Worm (Caenorhabditis elegans) whole organism, early embryonic: ENCODE data around the gene Y110A2AL.2.

Experiments
- B0310.2 ChIP-seq: sonication (generic microtip); optimal IDR thresholded peaks from 2 replicates; lab custom pipeline; 2016; ENCODE audit warnings: mild to moderate bottlenecking, missing genetic modification characterization, missing compliant biosample characterization
- F13C5.2 ChIP-seq: sonication (generic microtip); optimal IDR thresholded peaks from 2 replicates; lab custom pipeline; 2017; ENCODE audit warnings: mild to moderate bottlenecking, missing genetic modification characterization, inconsistent platforms, missing compliant biosample characterization
- aly-1 ChIP-seq: sonication (generic microtip); optimal IDR thresholded peaks from 2 replicates; lab custom pipeline; 2016; ENCODE audit warnings: missing genetic modification characterization, missing compliant biosample characterization
- ama-1 ChIP-seq: fragments of 150-350 bp; optimal IDR thresholded peaks from 2 replicates; lab custom pipeline; 2014
- ceh-13 ChIP-seq: fragments of 200-800 bp; sonication (Bioruptor generic); optimal IDR thresholded peaks from 2 replicates; lab custom pipeline; 2018; ENCODE audit warnings: mild to moderate bottlenecking, missing genetic modification characterization, missing compliant biosample characterization
- ceh-36 ChIP-seq: sonication (generic microtip); optimal IDR thresholded peaks from 2 replicates; lab custom pipeline; 2016; ENCODE audit warnings: missing genetic modification characterization, inconsistent platforms, missing compliant biosample characterization
- ets-7 ChIP-seq: sonication (generic microtip); optimal IDR thresholded peaks from 2 replicates; lab custom pipeline; 2016; ENCODE audit warnings: missing genotype, missing genetic modification characterization, missing compliant biosample characterization
- flt-1 ChIP-seq: fragments of 200-800 bp; sonication (Bioruptor generic); IDR thresholded peaks from 2 replicates; pipeline ENCODE4 v1.3.6; 2022; ENCODE audit warnings: missing genetic modification characterization, missing compliant biosample characterization
- hmbx-1 ChIP-seq: sonication (generic microtip); optimal IDR thresholded peaks from 2 replicates; lab custom pipeline; 2016; ENCODE audit warnings: mild to moderate bottlenecking, missing genetic modification characterization, missing compliant biosample characterization
- hmg-4 ChIP-seq: fragments of 200-800 bp; sonication (Bioruptor generic); optimal IDR thresholded peaks from 2 replicates; lab custom pipeline; 2018; ENCODE audit warnings: mild to moderate bottlenecking, missing genetic modification characterization, missing compliant biosample characterization
- hnd-1 ChIP-seq: sonication (generic microtip); optimal IDR thresholded peaks from 2 replicates; lab custom pipeline; 2016; ENCODE audit warnings: missing genetic modification characterization, missing compliant biosample characterization
- pes-1 ChIP-seq: fragments of 200-800 bp; sonication (Bioruptor generic); IDR thresholded peaks from 2 replicates; pipeline ENCODE4 v1.3.6; 2022; ENCODE audit warnings: missing genetic modification reagents, missing genetic modification characterization, missing compliant biosample characterization
- scrt-1 ChIP-seq: fragments of 200-800 bp; sonication (Bioruptor generic); IDR thresholded peaks from 2 replicates; pipeline ENCODE4 v1.3.6; 2022; ENCODE audit warnings: missing genetic modification characterization, missing compliant biosample characterization
- sea-1 ChIP-seq: fragments of 200-800 bp; sonication (Bioruptor generic); conservative IDR thresholded peaks from 2 replicates; pipeline ENCODE4 v1.3.6; 2022; ENCODE audit warnings: missing genetic modification characterization, missing compliant biosample characterization
- tbx-11 ChIP-seq: fragments of 200-800 bp; sonication (Bioruptor generic); IDR thresholded peaks from 2 replicates; pipeline ENCODE4 v1.3.6; 2022; ENCODE audit warnings: missing genetic modification characterization, missing compliant biosample characterization
- tbx-37 ChIP-seq: fragments of 200-800 bp; sonication (Bioruptor generic); conservative IDR thresholded peaks from 2 replicates; pipeline ENCODE4 v1.3.6; 2022; ENCODE audit warnings: missing genetic modification reagents, missing genetic modification characterization, missing compliant biosample characterization
- tra-4 ChIP-seq: sonication (generic microtip); optimal IDR thresholded peaks from 2 replicates; lab custom pipeline; 2017; ENCODE audit warnings: missing genetic modification characterization, missing compliant biosample characterization

Y110A2AL.2 gene

DNA sequence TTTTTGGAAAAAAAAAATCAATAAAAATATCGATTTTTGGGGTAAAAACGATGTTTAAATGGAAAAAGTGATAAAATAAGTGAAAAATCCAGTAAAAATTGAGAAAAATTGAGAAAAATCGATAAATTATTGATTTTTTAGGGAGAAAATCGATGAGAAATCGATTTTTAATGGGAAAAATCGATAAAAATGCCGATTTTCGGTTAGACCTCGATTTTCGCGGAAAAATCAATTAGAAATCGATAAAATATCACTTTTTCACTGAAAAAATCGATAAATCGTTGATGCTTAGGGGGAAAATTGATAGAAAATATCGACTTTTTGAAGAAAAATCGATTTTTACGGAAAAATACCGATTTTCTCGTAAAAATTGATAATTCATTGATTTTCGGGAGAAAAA is 33.4 kb downstream of the Y110A2AL.2 start:
- TF ChIP-seq F13C5.2 (tag; lab: Kevin White, UChicago) (no peak), hnd-1 (tag; lab: Kevin White, UChicago) (no peak), aly-1 (tag; lab: Kevin White, UChicago) (no peak), scrt-1 (GFP tag; lab: Robert Waterston, UW) (no peak), hmg-4 (GFP tag; lab: Kevin White, UChicago) (no peak), ceh-13 (GFP tag; lab: Kevin White, UChicago) (no peak), ceh-36 (no peak), tra-4 (tag; lab: Kevin White, UChicago) (no peak)

DNA sequence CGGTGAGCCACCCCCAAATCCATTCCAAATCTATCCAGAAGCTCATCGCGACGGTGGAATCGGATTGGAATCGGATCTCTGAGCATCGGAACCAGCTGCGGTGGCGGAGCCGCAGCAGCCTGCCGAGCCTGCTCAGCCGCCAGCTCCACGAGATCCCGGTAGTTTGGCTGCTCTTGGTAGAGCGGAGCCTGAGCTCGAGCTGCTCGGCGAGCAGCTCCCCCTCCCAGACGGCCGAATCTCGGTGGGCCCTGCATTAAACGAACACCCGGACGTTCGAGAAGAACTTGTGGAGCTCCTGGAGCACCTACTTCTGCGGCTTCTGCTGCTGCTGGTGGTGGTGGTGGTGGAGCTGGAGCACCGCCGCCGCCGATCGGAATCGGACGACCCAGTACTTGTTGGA is 35.9 kb downstream of the Y110A2AL.2 start:
- TF ChIP-seq ceh-13 (GFP tag; lab: Kevin White, UChicago): no peak
- no peak for TF ChIP-seq ets-7 (tag; lab: Kevin White, UChicago)
- no peak for TF ChIP-seq tra-4 (tag; lab: Kevin White, UChicago)

DNA sequence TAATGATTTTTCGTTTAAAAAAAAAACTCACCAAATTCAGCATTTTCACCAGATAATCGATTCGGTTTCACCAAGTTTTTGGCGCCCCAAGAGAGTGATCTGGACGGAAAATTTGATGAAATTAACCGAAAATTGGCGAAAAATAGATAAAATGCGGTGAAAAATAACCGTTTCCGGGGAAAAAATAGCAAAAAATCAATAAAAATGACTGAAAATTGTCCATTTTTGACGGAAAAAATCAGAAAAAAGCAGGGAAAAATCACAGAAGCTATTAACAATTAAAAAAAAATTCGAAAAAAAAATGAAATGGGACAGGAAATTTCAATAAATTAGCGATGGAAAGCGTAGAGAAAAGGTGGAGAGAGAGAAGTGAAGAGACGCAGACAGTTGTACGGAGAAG is 45.7 kb downstream of the Y110A2AL.2 start, which contains the start of gene ubc-15:
ubc-15 (minus strand) TSS at position 101 of the 400 bp plus-strand sequence.
- TF ChIP-seq hmg-4 (GFP tag; lab: Kevin White, UChicago) (no peak), scrt-1 (GFP tag; lab: Robert Waterston, UW) (no peak), flt-1 (GFP tag; lab: Robert Waterston, UW) (no peak), aly-1 (tag; lab: Kevin White, UChicago) (no peak), ceh-13 (GFP tag; lab: Kevin White, UChicago) (no peak), tbx-37 (no peak), ama-1 (lab: Kevin White, UChicago) (no peak), ceh-36 (no peak), tra-4 (tag; lab: Kevin White, UChicago) (no peak), hmbx-1 (no peak), F13C5.2 (tag; lab: Kevin White, UChicago) (no peak)

DNA sequence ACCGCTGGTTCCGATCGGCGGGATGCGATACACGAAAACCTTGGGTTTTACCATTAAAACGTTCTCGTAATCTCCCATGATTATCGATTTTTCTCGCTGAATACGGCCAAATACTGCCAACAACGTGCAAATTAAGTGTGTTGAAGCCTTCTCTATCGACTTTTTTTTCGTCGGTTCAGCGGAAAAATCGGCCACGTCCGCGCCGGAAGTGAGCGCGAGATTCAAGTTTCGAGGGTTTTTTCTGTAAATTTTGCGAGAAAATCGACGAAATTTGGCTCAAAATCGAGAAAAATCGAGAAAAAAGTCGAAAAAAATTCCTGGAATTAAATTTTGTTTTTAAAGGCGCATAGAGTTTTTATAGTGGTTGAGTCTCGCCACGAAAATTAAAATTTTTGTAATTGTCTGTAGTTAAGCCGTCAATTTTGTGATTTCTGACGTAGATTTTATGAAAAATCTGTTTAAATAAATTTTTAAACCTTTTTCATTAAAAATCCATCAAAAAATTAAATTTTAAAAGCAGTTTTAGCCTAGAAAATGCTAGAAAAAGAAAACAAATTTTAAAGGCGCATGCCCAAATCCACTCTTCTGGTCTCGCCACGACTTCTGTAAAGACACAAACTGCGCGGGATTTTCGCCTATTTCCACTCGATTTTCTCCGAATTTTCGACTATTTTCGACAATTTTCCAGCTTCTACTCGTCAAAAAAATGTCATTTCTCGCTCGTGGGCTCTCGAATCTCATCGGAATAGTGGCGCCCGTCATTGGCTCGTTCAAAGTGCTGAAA is 51.5 kb downstream of the Y110A2AL.2 start, which contains the start of the genes ncap-1 and Y110A2AR.1:
ncap-1 (minus strand) TSS at position 241 of the 784 bp plus-strand sequence.
Y110A2AR.1 (plus strand) TSS at position 637 of the 784 bp plus-strand sequence.
- TF ChIP-seq ama-1 (lab: Kevin White, UChicago) (no peak), tbx-37 (no peak), tbx-11 (GFP tag; lab: Robert Waterston, UW) (no peak), hmg-4 (GFP tag; lab: Kevin White, UChicago) (no peak), scrt-1 (GFP tag; lab: Robert Waterston, UW) (no peak), sea-1 (GFP tag; lab: Robert Waterston, UW) (no peak)

DNA sequence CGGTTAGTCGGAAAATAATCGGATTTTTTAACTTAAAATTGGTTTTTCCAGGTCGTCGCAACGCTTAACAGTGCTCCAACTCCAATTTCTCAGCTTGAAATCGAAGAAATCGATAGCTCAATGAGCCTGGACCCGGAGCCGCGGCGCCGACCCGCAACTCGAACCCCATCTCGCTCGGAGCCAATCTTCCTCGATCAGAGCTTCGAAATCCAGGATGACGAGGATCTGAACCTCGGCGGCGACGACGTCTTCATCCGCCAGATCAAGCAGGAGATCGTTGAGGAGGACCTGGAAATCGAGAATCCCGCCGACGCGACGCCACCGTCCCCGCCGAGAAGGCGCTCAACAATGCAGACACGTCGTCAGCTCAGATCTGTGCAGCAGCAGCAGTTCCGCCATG is 52.4 kb downstream of the Y110A2AL.2 start:
- TF ChIP-seq hmbx-1 (no peak), pes-1 (GFP tag; lab: Robert Waterston, UW) (no peak), tbx-11 (GFP tag; lab: Robert Waterston, UW) (no peak), ets-7 (tag; lab: Kevin White, UChicago) (no peak), tbx-37 (no peak), hmg-4 (GFP tag; lab: Kevin White, UChicago) (no peak), sea-1 (GFP tag; lab: Robert Waterston, UW) (no peak), aly-1 (tag; lab: Kevin White, UChicago) (no peak), ceh-36 (no peak), tra-4 (tag; lab: Kevin White, UChicago) (no peak), B0310.2 (tag; lab: Kevin White, UChicago) (no peak), scrt-1 (GFP tag; lab: Robert Waterston, UW) (no peak), ama-1 (lab: Kevin White, UChicago) (no peak), ceh-13 (GFP tag; lab: Kevin White, UChicago) (no peak), F13C5.2 (tag; lab: Kevin White, UChicago) (no peak)
